Worm (Caenorhabditis elegans): ENCODE data around the gene ZK596.2.

DNA sequence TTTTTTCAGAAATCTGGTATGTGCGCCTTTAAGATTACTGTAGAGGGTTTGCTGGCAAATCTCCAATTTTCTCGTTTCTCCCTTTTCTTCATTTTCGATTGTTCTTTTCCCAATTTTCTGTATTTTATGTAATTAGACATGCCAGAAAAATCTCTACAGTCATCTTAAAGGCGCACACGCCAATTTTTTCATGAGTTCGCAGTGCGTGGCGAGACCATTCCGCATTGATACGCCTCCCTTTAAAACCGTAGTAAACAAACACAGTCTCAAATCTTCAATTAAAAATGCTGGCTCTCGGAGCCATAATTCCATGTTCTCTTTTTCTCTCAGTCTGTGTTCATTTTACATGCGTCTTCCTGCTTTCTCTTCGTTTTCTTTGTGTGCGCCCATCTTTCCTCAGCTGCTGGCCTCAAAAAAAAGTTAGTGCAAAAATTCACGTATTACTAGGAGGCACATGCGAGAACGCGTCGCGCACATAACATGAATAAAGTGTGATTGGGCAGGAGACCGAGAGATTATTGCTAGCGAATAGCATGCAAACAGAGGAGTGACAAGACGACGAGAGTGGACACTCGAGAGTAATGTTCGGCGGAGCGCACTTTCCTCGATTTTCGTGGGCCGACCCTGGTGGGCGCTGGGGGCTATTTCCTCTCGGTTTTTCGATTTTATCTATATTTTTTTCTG is 9.9 kb upstream of the ZK596.2 start:
- TF ChIP-seq atf-7 (tag; optimal IDR thresholded peaks at IDR 0.05) (no peak), efl-1 (GFP tag; optimal IDR thresholded peaks at IDR 0.05) (no peak), egl-44 (GFP tag; IDR thresholded peaks at IDR 0.05) (no peak), aptf-3 (GFP tag; IDR thresholded peaks at IDR 0.05) (no peak), F23B12.7 (tag; optimal IDR thresholded peaks at IDR 0.05; ENCODE audit: insufficient read depth) (no peak), gei-17 (GFP tag; optimal IDR thresholded peaks at IDR 0.05) (peak; percentile 24), B0336.3 (GFP tag; IDR thresholded peaks at IDR 0.05) (peak; percentile 74), lag-1 (GFP tag; IDR thresholded peaks at IDR 0.05) (no peak), pha-4 (tag; optimal IDR thresholded peaks at IDR 0.05) (no peak), repo-1 (tag; optimal IDR thresholded peaks at IDR 0.05) (no peak)

Data from whole organism, young adult.